Worm (Caenorhabditis elegans) whole organism, early embryonic: Measurements from ENCODE around the gene flwr-1.

Experiments
- B0310.2 ChIP-seq: sonication (generic microtip); optimal IDR thresholded peaks from 2 replicates; lab custom pipeline; 2016; ENCODE audit warnings: mild to moderate bottlenecking, missing genetic modification characterization, missing compliant biosample characterization
- F13C5.2 ChIP-seq: sonication (generic microtip); optimal IDR thresholded peaks from 2 replicates; lab custom pipeline; 2017; ENCODE audit warnings: mild to moderate bottlenecking, missing genetic modification characterization, inconsistent platforms, missing compliant biosample characterization
- aly-1 ChIP-seq: sonication (generic microtip); optimal IDR thresholded peaks from 2 replicates; lab custom pipeline; 2016; ENCODE audit warnings: missing genetic modification characterization, missing compliant biosample characterization
- ama-1 ChIP-seq: fragments of 150-350 bp; optimal IDR thresholded peaks from 2 replicates; lab custom pipeline; 2014
- ceh-13 ChIP-seq: fragments of 200-800 bp; sonication (Bioruptor generic); optimal IDR thresholded peaks from 2 replicates; lab custom pipeline; 2018; ENCODE audit warnings: mild to moderate bottlenecking, missing genetic modification characterization, missing compliant biosample characterization
- ceh-36 ChIP-seq: sonication (generic microtip); optimal IDR thresholded peaks from 2 replicates; lab custom pipeline; 2016; ENCODE audit warnings: missing genetic modification characterization, inconsistent platforms, missing compliant biosample characterization
- ets-7 ChIP-seq: sonication (generic microtip); optimal IDR thresholded peaks from 2 replicates; lab custom pipeline; 2016; ENCODE audit warnings: missing genotype, missing genetic modification characterization, missing compliant biosample characterization
- flt-1 ChIP-seq: fragments of 200-800 bp; sonication (Bioruptor generic); IDR thresholded peaks from 2 replicates; pipeline ENCODE4 v1.3.6; 2022; ENCODE audit warnings: missing genetic modification characterization, missing compliant biosample characterization
- hmbx-1 ChIP-seq: sonication (generic microtip); optimal IDR thresholded peaks from 2 replicates; lab custom pipeline; 2016; ENCODE audit warnings: mild to moderate bottlenecking, missing genetic modification characterization, missing compliant biosample characterization
- hmg-4 ChIP-seq: fragments of 200-800 bp; sonication (Bioruptor generic); optimal IDR thresholded peaks from 2 replicates; lab custom pipeline; 2018; ENCODE audit warnings: mild to moderate bottlenecking, missing genetic modification characterization, missing compliant biosample characterization
- hnd-1 ChIP-seq: sonication (generic microtip); optimal IDR thresholded peaks from 2 replicates; lab custom pipeline; 2016; ENCODE audit warnings: missing genetic modification characterization, missing compliant biosample characterization
- pes-1 ChIP-seq: fragments of 200-800 bp; sonication (Bioruptor generic); IDR thresholded peaks from 2 replicates; pipeline ENCODE4 v1.3.6; 2022; ENCODE audit warnings: missing genetic modification reagents, missing genetic modification characterization, missing compliant biosample characterization
- scrt-1 ChIP-seq: fragments of 200-800 bp; sonication (Bioruptor generic); IDR thresholded peaks from 2 replicates; pipeline ENCODE4 v1.3.6; 2022; ENCODE audit warnings: missing genetic modification characterization, missing compliant biosample characterization
- sea-1 ChIP-seq: fragments of 200-800 bp; sonication (Bioruptor generic); conservative IDR thresholded peaks from 2 replicates; pipeline ENCODE4 v1.3.6; 2022; ENCODE audit warnings: missing genetic modification characterization, missing compliant biosample characterization
- tbx-11 ChIP-seq: fragments of 200-800 bp; sonication (Bioruptor generic); IDR thresholded peaks from 2 replicates; pipeline ENCODE4 v1.3.6; 2022; ENCODE audit warnings: missing genetic modification characterization, missing compliant biosample characterization
- tbx-37 ChIP-seq: fragments of 200-800 bp; sonication (Bioruptor generic); conservative IDR thresholded peaks from 2 replicates; pipeline ENCODE4 v1.3.6; 2022; ENCODE audit warnings: missing genetic modification reagents, missing genetic modification characterization, missing compliant biosample characterization
- tra-4 ChIP-seq: sonication (generic microtip); optimal IDR thresholded peaks from 2 replicates; lab custom pipeline; 2017; ENCODE audit warnings: missing genetic modification characterization, missing compliant biosample characterization

Gene flwr-1

ce11 chrX:14999101-14999500, 29.0 kb upstream of the flwr-1 start, which contains the start of gene cutl-3:
Gene cutl-3, minus strand, starts transcription at chrX:14999201.
- no peak for TF ChIP-seq hmbx-1 (tag; lab: Kevin White, UChicago)
- no peak for TF ChIP-seq tra-4 (tag; lab: Kevin White, UChicago)
- no peak for TF ChIP-seq hnd-1 (tag; lab: Kevin White, UChicago)
- TF ChIP-seq ceh-13 (GFP tag; lab: Kevin White, UChicago), result no peak
- no peak for TF ChIP-seq aly-1 (tag; lab: Kevin White, UChicago)
- no peak for TF ChIP-seq B0310.2 (tag; lab: Kevin White, UChicago)
- no peak for TF ChIP-seq pes-1 (GFP tag; lab: Robert Waterston, UW)
- TF ChIP-seq ets-7 (tag; lab: Kevin White, UChicago), result no peak
- no peak for TF ChIP-seq tbx-11
- TF ChIP-seq ceh-36, result no peak
- TF ChIP-seq tbx-37 (GFP tag; lab: Robert Waterston, UW), result no peak

DNA sequence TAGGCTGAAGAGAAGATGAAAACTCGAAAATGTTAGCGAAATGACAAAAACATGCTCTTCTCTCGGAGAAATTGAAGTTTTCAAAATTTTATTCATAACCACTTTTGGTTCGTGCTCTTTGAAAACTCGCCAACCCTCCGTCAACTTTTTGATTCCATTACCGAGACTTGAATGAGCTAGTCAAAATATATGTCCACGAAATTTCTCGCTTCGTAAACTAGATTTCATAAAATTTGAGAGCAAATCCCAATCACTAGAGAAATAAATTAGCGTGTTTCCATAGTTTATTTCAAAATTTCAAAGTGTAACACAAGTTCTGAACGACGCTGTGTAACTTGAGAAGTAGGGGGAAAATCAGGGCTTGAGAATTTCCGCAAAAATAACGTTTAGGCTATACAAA, 23.7 kb upstream of the flwr-1 start:
- TF ChIP-seq aly-1 (tag; lab: Kevin White, UChicago), result no peak

DNA sequence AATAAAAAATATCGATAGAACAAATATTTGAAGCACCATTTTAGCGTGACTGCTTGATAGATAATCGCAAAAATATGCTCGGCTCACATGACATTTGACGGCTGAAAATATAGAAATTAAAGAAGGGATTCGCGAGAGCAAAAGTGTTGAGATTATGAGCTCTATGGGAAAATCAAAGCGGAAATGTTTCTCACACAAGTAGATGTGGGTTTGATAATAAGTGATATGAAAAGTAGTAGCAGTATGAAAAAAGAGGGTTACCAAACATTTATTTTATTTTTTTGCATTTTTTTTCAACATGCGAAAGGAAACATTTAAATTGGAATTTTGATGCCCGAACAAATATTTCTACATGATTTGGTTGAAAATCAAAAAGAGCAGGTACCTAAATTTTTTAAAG, 21.2 kb upstream of the flwr-1 start, which contains the start of gene iglr-1:
Gene iglr-1 (minus strand): TSS at position 101 of the 400 bp plus-strand sequence.
- TF ChIP-seq F13C5.2 (tag; lab: Kevin White, UChicago), result no peak
- TF ChIP-seq flt-1, result no peak
- no peak for TF ChIP-seq ets-7 (tag; lab: Kevin White, UChicago)
- no peak for TF ChIP-seq scrt-1
- TF ChIP-seq tra-4 (tag; lab: Kevin White, UChicago), result no peak

ce11 chrX:14988160-14988559, 18.1 kb upstream of the flwr-1 start:
- TF ChIP-seq aly-1 (tag; lab: Kevin White, UChicago), result no peak
- TF ChIP-seq tbx-37 (GFP tag; lab: Robert Waterston, UW), result no peak

ce11 chrX:14983274-14983673, 13.2 kb upstream of the flwr-1 start, which contains the start of gene rbg-1:
Gene rbg-1, plus strand, starts transcription at chrX:14983533.
- no peak for TF ChIP-seq flt-1
- no peak for TF ChIP-seq hnd-1 (tag; lab: Kevin White, UChicago)
- TF ChIP-seq tbx-11, result no peak
- no peak for TF ChIP-seq ceh-36
- TF ChIP-seq tbx-37 (GFP tag; lab: Robert Waterston, UW), result no peak
- TF ChIP-seq ets-7 (tag; lab: Kevin White, UChicago), result no peak
- TF ChIP-seq sea-1 (GFP tag; lab: Robert Waterston, UW), result no peak
- TF ChIP-seq hmbx-1 (tag; lab: Kevin White, UChicago), result no peak
- no peak for TF ChIP-seq scrt-1
- no peak for TF ChIP-seq ama-1 (lab: Kevin White, UChicago)
- no peak for TF ChIP-seq B0310.2 (tag; lab: Kevin White, UChicago)
- TF ChIP-seq aly-1 (tag; lab: Kevin White, UChicago), result no peak
- no peak for TF ChIP-seq ceh-13 (GFP tag; lab: Kevin White, UChicago)
- no peak for TF ChIP-seq tra-4 (tag; lab: Kevin White, UChicago)
- TF ChIP-seq F13C5.2 (tag; lab: Kevin White, UChicago), result no peak

DNA sequence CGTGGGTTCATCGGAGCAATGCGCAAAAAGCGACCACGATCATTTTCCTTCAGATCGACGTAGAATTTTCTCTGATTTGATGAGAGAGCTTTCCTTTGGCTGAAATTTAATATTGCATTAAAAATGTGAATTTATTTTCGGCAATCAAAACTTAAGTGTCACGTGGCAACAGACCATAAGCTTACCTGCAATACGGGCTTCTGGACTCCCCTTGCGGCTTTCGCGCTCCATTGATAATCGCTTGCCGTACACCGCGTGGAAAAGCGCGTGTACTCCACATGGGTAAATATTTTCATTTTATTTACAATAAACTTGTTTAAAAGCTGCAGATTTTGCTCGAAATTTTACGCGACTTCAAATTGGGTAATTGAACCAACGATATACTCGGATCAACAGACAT, 12.5 kb upstream of the flwr-1 start, which contains the start of gene plp-2:
Gene plp-2 (minus strand): TSS at position 280 of the 400 bp plus-strand sequence.
- TF ChIP-seq sea-1 (GFP tag; lab: Robert Waterston, UW) (no peak), tbx-11 (no peak), hnd-1 (tag; lab: Kevin White, UChicago) (no peak), ets-7 (tag; lab: Kevin White, UChicago) (no peak), tbx-37 (GFP tag; lab: Robert Waterston, UW) (no peak), F13C5.2 (tag; lab: Kevin White, UChicago) (no peak), hmg-4 (no peak), flt-1 (no peak), hmbx-1 (tag; lab: Kevin White, UChicago) (no peak), tra-4 (tag; lab: Kevin White, UChicago) (no peak)

DNA sequence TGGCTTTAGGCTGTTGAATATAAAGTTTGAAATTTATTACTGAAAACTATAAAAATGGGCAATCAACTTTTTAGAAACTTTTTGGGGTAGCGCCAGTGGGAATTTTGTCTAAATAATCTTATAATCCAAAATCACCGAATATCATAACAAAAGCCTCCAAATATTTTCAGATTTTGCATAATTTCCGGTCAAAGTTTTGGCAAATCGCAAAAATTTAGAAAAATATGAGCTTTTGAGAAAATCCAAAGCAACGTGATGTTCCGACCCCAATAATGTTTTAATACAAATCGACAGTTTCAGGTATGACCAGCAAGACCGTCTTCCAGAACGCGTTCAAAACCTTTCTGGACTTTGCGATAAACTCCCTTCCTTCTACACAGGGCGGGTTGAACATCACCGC, 9.3 kb upstream of the flwr-1 start, which contains the start of gene emre-1:
Gene emre-1 (plus strand): TSS at position 301 of the 400 bp plus-strand sequence.
- TF ChIP-seq pes-1 (GFP tag; lab: Robert Waterston, UW) (no peak), tbx-37 (GFP tag; lab: Robert Waterston, UW) (no peak), aly-1 (tag; lab: Kevin White, UChicago) (no peak), hmg-4 (no peak), hmbx-1 (tag; lab: Kevin White, UChicago) (no peak), flt-1 (no peak), ceh-13 (GFP tag; lab: Kevin White, UChicago) (no peak), ceh-36 (no peak), sea-1 (GFP tag; lab: Robert Waterston, UW) (no peak)

DNA sequence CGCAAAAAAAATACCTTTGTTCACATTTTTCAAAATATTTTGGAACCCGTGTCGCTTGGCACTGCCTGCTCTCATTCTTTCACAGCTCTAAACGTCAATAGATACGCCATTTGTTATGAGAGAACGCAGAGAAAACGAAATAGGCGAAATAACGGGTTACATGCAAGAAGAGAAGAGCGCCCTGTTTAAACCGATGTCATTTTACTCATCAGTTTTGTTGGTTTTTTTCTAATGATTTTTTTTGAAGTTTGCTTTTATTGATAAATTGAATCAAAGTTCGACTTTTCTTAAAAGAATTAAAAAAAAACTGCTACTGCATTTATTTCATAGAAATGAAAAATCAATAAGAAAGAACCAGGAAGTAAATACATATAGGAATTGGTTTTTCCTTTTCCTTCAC, 8.7 kb upstream of the flwr-1 start:
- TF ChIP-seq hmbx-1 (tag; lab: Kevin White, UChicago), result no peak
- TF ChIP-seq ets-7 (tag; lab: Kevin White, UChicago), result no peak
- TF ChIP-seq hnd-1 (tag; lab: Kevin White, UChicago), result no peak
- TF ChIP-seq pes-1 (GFP tag; lab: Robert Waterston, UW), result no peak
- no peak for TF ChIP-seq aly-1 (tag; lab: Kevin White, UChicago)
- TF ChIP-seq tbx-37 (GFP tag; lab: Robert Waterston, UW), result no peak
- no peak for TF ChIP-seq B0310.2 (tag; lab: Kevin White, UChicago)
